Worm (Caenorhabditis elegans): Measurements from ENCODE around the gene gst-7.

DNA sequence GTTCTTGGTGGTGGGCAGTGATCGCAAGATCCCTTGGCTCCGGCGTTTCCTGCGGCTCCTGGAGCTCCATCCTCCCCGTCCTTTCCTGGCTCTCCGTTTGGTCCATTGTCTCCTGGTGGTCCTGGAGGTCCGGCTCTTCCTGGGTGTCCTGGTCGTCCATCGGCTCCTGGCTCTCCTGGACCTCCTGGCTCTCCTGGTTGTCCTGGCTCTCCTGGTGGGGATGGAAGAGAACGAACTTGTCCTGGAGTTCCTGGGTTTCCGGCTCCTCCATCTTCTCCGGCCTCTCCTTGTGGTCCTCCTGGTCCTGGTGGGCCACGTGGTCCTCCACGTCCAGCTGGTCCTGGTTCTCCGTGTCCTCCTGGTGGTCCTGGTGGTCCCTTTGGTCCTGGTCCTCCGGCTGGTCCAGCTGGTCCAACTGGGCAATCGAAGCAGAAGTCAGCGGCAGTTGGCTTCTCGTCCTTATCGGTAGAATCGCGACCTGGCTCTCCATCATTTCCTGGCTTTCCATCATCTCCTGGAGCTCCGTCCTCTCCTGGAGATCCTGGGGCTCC lies 12.0 kb upstream of the gst-7 start:
- TF ChIP-seq nhr-28 (tag; optimal IDR thresholded peaks at IDR 0.05) (no peak), mxl-2 (GFP tag; conservative IDR thresholded peaks at IDR 0.05) (no peak), nhr-237 (tag; optimal IDR thresholded peaks at IDR 0.05) (no peak), F44E2.7 (GFP tag; IDR thresholded peaks at IDR 0.05) (no peak), fos-1 (tag; optimal IDR thresholded peaks at IDR 0.05) (no peak), aly-2 (tag; optimal IDR thresholded peaks at IDR 0.05) (no peak), nhr-25 (tag; optimal IDR thresholded peaks at IDR 0.05; ENCODE audit: borderline replicate concordance, insufficient read depth) (no peak), ZK546.5 (tag; optimal IDR thresholded peaks at IDR 0.05) (no peak), jun-1 (tag; optimal IDR thresholded peaks at IDR 0.05) (no peak), lim-7 (GFP tag; IDR thresholded peaks at IDR 0.05) (no peak), nhr-76 (tag; optimal IDR thresholded peaks at IDR 0.05) (no peak), rbr-2 (tag; optimal IDR thresholded peaks at IDR 0.05) (no peak), nhr-11 (tag; optimal IDR thresholded peaks at IDR 0.05) (no peak), snpc-4 (tag; optimal IDR thresholded peaks at IDR 0.05) (no peak)

Measured in whole organism, L4 larva.